Fruit fly (Drosophila melanogaster) whole organism, embryonic: ENCODE data around the gene CG18766.

Source experiments
- Awh ChIP-seq: fragments of 200-800 bp; sonication (Bioruptor generic); IDR thresholded peaks from 2 replicates; pipeline ENCODE4, ENCODE4 v1.3.6; 2022; ENCODE audit warnings: missing biosample characterization, missing genetic modification characterization
- CG10147 ChIP-seq: fragments of 200-800 bp; sonication (Bioruptor generic); optimal IDR thresholded peaks from 2 replicates; lab custom pipeline; 2019; ENCODE audit warnings: missing biosample characterization, mild to moderate bottlenecking, missing genetic modification characterization, moderate library complexity
- CG10274 ChIP-seq: fragments of 200-800 bp; sonication (Bioruptor generic); optimal IDR thresholded peaks from 3 replicates; lab custom pipeline; 2017; ENCODE audit warnings: missing biosample characterization, mild to moderate bottlenecking, missing genetic modification characterization
- CG11247 ChIP-seq: fragments of 200-800 bp; sonication (Bioruptor generic); IDR thresholded peaks from 2 replicates; pipeline ENCODE4 v1.3.6; 2022; ENCODE audit warnings: missing biosample characterization, missing genetic modification characterization
- CG13287 ChIP-seq: fragments of 200-800 bp; sonication (Bioruptor generic); IDR thresholded peaks from 2 replicates; pipeline ENCODE4 v1.3.6; 2022; ENCODE audit warnings: missing biosample characterization, missing genetic modification characterization; ENCODE audit not compliant: partially characterized antibody
- CG17568 ChIP-seq: fragments of 200-800 bp; sonication (Bioruptor generic); optimal IDR thresholded peaks from 2 replicates; lab custom pipeline; 2018; ENCODE audit warnings: missing biosample characterization, mild to moderate bottlenecking, missing genetic modification characterization, moderate library complexity
- CG17802 ChIP-seq: fragments of 200-800 bp; sonication (Bioruptor generic); optimal IDR thresholded peaks from 2 replicates; lab custom pipeline; 2018; ENCODE audit warnings: missing biosample characterization, mild to moderate bottlenecking, missing genetic modification characterization, moderate library complexity
- CG2129 ChIP-seq: fragments of 200-800 bp; sonication (Bioruptor generic); IDR thresholded peaks from 2 replicates; pipeline ENCODE4 v1.3.6; 2022; ENCODE audit warnings: missing biosample characterization, missing genetic modification characterization; ENCODE audit not compliant: partially characterized antibody
- CG34224 ChIP-seq: fragments of 200-800 bp; sonication (Bioruptor generic); IDR thresholded peaks from 3 replicates; pipeline ENCODE4 v1.3.6; 2022; ENCODE audit warnings: missing biosample characterization, missing genetic modification characterization; ENCODE audit not compliant: partially characterized antibody
- CG3726 ChIP-seq: fragments of 200-800 bp; sonication (Bioruptor generic); IDR thresholded peaks from 3 replicates; pipeline ENCODE4, ENCODE4 v1.3.6; 2022; ENCODE audit warnings: missing biosample characterization, missing genetic modification characterization
- CG4404 ChIP-seq: fragments of 200-800 bp; sonication (Bioruptor generic); IDR thresholded peaks from 2 replicates; pipeline ENCODE4 v1.3.6; 2022; ENCODE audit warnings: missing biosample characterization, missing genetic modification characterization
- CG5953 ChIP-seq: fragments of 200-800 bp; sonication (Bioruptor generic); IDR thresholded peaks from 2 replicates; pipeline ENCODE4 v1.3.6; 2022; ENCODE audit warnings: missing biosample characterization, missing genetic modification characterization
- CG6654 ChIP-seq: fragments of 200-800 bp; sonication (Bioruptor generic); optimal IDR thresholded peaks from 2 replicates; lab custom pipeline; 2017; ENCODE audit warnings: missing biosample characterization, mild to moderate bottlenecking, missing genetic modification characterization
- CG8359 ChIP-seq: fragments of 200-800 bp; sonication (Bioruptor generic); optimal IDR thresholded peaks from 2 replicates; lab custom pipeline; 2017; ENCODE audit warnings: missing biosample characterization, mild to moderate bottlenecking, missing genetic modification characterization, borderline replicate concordance
- CG8388 ChIP-seq: fragments of 200-800 bp; sonication (Bioruptor generic); optimal IDR thresholded peaks from 2 replicates; lab custom pipeline; 2019; ENCODE audit warnings: missing biosample characterization, mild to moderate bottlenecking, missing genetic modification characterization, moderate library complexity
- Doc3 ChIP-seq: fragments of 200-800 bp; sonication (Bioruptor generic); IDR thresholded peaks from 3 replicates; pipeline ENCODE4 v1.3.6; 2022; ENCODE audit warnings: missing biosample characterization, missing genetic modification characterization; ENCODE audit not compliant: partially characterized antibody
- H15 ChIP-seq: fragments of 200-800 bp; sonication (Bioruptor generic); IDR thresholded peaks from 3 replicates; pipeline ENCODE4 v1.3.6; 2022; ENCODE audit warnings: missing biosample characterization, missing genetic modification characterization
- Hand ChIP-seq: fragments of 200-800 bp; sonication (Bioruptor generic); optimal IDR thresholded peaks from 2 replicates; lab custom pipeline; 2017; ENCODE audit warnings: mild to moderate bottlenecking, missing biosample characterization, missing genetic modification reagents, missing genetic modification characterization
- HmgZ ChIP-seq: fragments of 200-800 bp; sonication (Bioruptor generic); optimal IDR thresholded peaks from 2 replicates; lab custom pipeline; 2018; ENCODE audit warnings: missing biosample characterization, mild to moderate bottlenecking, missing genetic modification characterization
- Kr ChIP-seq: fragments of 200-800 bp; sonication (Bioruptor generic); optimal IDR thresholded peaks from 2 replicates; lab custom pipeline; 2017; ENCODE audit warnings: missing biosample characterization, mild to moderate bottlenecking, missing genetic modification characterization
- Mad ChIP-seq: fragments of 200-800 bp; sonication (Bioruptor generic); optimal IDR thresholded peaks from 2 replicates; lab custom pipeline; 2016; ENCODE audit warnings: missing biosample characterization, missing genetic modification characterization
- Med ChIP-seq: fragments of 200-800 bp; sonication (Bioruptor generic); peaks from one replicate; lab custom pipeline; 2016; ENCODE audit warnings: missing biosample characterization, missing genetic modification characterization, mild to moderate bottlenecking, inconsistent platforms, moderate library complexity
- NfI ChIP-seq: fragments of 200-800 bp; sonication (Bioruptor generic); optimal IDR thresholded peaks from 3 replicates; lab custom pipeline; 2018; ENCODE audit warnings: missing biosample characterization, mild to moderate bottlenecking, missing genetic modification characterization, moderate library complexity
- Oli ChIP-seq: fragments of 200-800 bp; sonication (Bioruptor generic); optimal IDR thresholded peaks from 2 replicates; lab custom pipeline; 2018; ENCODE audit warnings: missing biosample characterization, mild to moderate bottlenecking, missing genetic modification characterization, moderate library complexity
- Trl ChIP-seq, 3 experiments: fragments of >200 bp in 2 of 3; fragments of 200-800 bp in 1 of 3; sonication (Bioruptor generic) in 1 of 3; optimal IDR thresholded peaks; 2 replicates in 1 of 3; 3 replicates in 2 of 3; lab custom pipeline; 2016 to 2017; ENCODE audit warnings: missing biosample characterization in 1 of 3, missing genetic modification characterization in 1 of 3
- Usf ChIP-seq: fragments of 200-800 bp; sonication (Bioruptor generic); optimal IDR thresholded peaks from 2 replicates; lab custom pipeline; 2017; ENCODE audit warnings: missing genotype, missing biosample characterization, missing genetic modification characterization
- ara ChIP-seq: fragments of 200-800 bp; sonication (Bioruptor generic); IDR thresholded peaks from 2 replicates; pipeline ENCODE4 v1.3.6; 2022; ENCODE audit warnings: missing biosample characterization, missing genetic modification characterization
- bowl ChIP-seq: fragments of 200-800 bp; sonication (Bioruptor generic); IDR thresholded peaks from 2 replicates; pipeline ENCODE4 v1.3.6; 2022; ENCODE audit warnings: missing biosample characterization, missing genetic modification characterization
- br ChIP-seq: fragments of >200 bp; optimal IDR thresholded peaks from 2 replicates; lab custom pipeline; 2017
- chif ChIP-seq, 2 experiments: fragments of 200-800 bp; sonication (Bioruptor generic); optimal IDR thresholded peaks; 3 replicates each; lab custom pipeline; 2016; ENCODE audit warnings: missing biosample characterization in 2 of 2, missing genetic modification characterization in 2 of 2
- eyg ChIP-seq: fragments of 200-800 bp; sonication (Bioruptor generic); optimal IDR thresholded peaks from 3 replicates; lab custom pipeline; 2016; ENCODE audit warnings: missing biosample characterization, missing genetic modification characterization
- gfzf ChIP-seq: fragments of 200-800 bp; sonication (Bioruptor generic); optimal IDR thresholded peaks from 2 replicates; lab custom pipeline; 2016; ENCODE audit warnings: missing biosample characterization, mild to moderate bottlenecking, missing genetic modification characterization, moderate library complexity
- grn ChIP-seq: fragments of 200-800 bp; sonication (Bioruptor generic); optimal IDR thresholded peaks from 3 replicates; lab custom pipeline; 2017; ENCODE audit warnings: missing biosample characterization, missing genetic modification characterization
- gt ChIP-seq: fragments of 200-800 bp; sonication (Bioruptor generic); IDR thresholded peaks from 2 replicates; pipeline ENCODE4 v1.3.6; 2022; ENCODE audit warnings: missing biosample characterization, missing genetic modification characterization
- hbn ChIP-seq: fragments of 200-800 bp; sonication (Bioruptor generic); IDR thresholded peaks from 2 replicates; pipeline ENCODE4 v1.3.6; 2022; ENCODE audit warnings: missing biosample characterization, missing genetic modification characterization; ENCODE audit not compliant: partially characterized antibody
- jigr1 ChIP-seq: fragments of 200-800 bp; sonication (Bioruptor generic); IDR thresholded peaks from 3 replicates; pipeline ENCODE4 v1.3.6; 2022; ENCODE audit warnings: missing biosample characterization, missing genetic modification characterization
- nerfin-1 ChIP-seq: fragments of 200-800 bp; sonication (Bioruptor generic); optimal IDR thresholded peaks from 3 replicates; lab custom pipeline; 2019; ENCODE audit warnings: missing biosample characterization, mild to moderate bottlenecking, missing genetic modification characterization, moderate library complexity
- nerfin-2 ChIP-seq: fragments of 200-800 bp; sonication (Bioruptor generic); IDR thresholded peaks from 2 replicates; pipeline ENCODE4 v1.3.6; 2022; ENCODE audit warnings: missing biosample characterization, missing genetic modification characterization; ENCODE audit not compliant: partially characterized antibody
- nmo ChIP-seq: fragments of 200-800 bp; sonication (Bioruptor generic); optimal IDR thresholded peaks from 2 replicates; lab custom pipeline; 2018; ENCODE audit warnings: missing biosample characterization, mild to moderate bottlenecking, missing genetic modification characterization, moderate library complexity
- pita ChIP-seq: fragments of 200-800 bp; sonication (Bioruptor generic); optimal IDR thresholded peaks from 2 replicates; lab custom pipeline; 2017; ENCODE audit warnings: missing biosample characterization, mild to moderate bottlenecking, missing genetic modification characterization
- pzg ChIP-seq: fragments of 200-800 bp; sonication (Bioruptor generic); optimal IDR thresholded peaks from 3 replicates; lab custom pipeline; 2018; ENCODE audit warnings: missing biosample characterization, mild to moderate bottlenecking, missing genetic modification characterization, moderate library complexity
- salm ChIP-seq: fragments of 200-800 bp; sonication (Bioruptor generic); optimal IDR thresholded peaks from 2 replicates; lab custom pipeline; 2018; ENCODE audit warnings: missing biosample characterization, mild to moderate bottlenecking, missing genetic modification characterization
- schlank ChIP-seq: fragments of 200-800 bp; sonication (Bioruptor generic); optimal IDR thresholded peaks from 2 replicates; lab custom pipeline; 2018; ENCODE audit warnings: missing biosample characterization, mild to moderate bottlenecking, missing genetic modification characterization
- sd ChIP-seq: fragments of 200-800 bp; sonication (Bioruptor generic); optimal IDR thresholded peaks from 3 replicates; lab custom pipeline; 2018; ENCODE audit warnings: missing biosample characterization, mild to moderate bottlenecking, missing genetic modification characterization, moderate library complexity
- sens ChIP-seq: fragments of 200-800 bp; sonication (Bioruptor generic); peaks from one replicate; lab custom pipeline; 2016; ENCODE audit warnings: missing biosample characterization, missing genetic modification characterization
- sug ChIP-seq: fragments of 200-800 bp; optimal IDR thresholded peaks from 2 replicates; lab custom pipeline; 2019; ENCODE audit warnings: missing biosample characterization, mild to moderate bottlenecking, missing genetic modification characterization, moderate library complexity
- ttk ChIP-seq: fragments of 200-800 bp; sonication (Bioruptor generic); IDR thresholded peaks from 2 replicates; pipeline ENCODE4 v2.1.2; 2022; ENCODE audit warnings: missing biosample characterization, missing genetic modification characterization
- unc-4 ChIP-seq: fragments of 200-800 bp; sonication (Bioruptor generic); IDR thresholded peaks from 2 replicates; pipeline ENCODE4 v1.3.6; 2022; ENCODE audit warnings: missing biosample characterization, missing genetic modification characterization; ENCODE audit not compliant: partially characterized antibody

Gene CG18766

DNA sequence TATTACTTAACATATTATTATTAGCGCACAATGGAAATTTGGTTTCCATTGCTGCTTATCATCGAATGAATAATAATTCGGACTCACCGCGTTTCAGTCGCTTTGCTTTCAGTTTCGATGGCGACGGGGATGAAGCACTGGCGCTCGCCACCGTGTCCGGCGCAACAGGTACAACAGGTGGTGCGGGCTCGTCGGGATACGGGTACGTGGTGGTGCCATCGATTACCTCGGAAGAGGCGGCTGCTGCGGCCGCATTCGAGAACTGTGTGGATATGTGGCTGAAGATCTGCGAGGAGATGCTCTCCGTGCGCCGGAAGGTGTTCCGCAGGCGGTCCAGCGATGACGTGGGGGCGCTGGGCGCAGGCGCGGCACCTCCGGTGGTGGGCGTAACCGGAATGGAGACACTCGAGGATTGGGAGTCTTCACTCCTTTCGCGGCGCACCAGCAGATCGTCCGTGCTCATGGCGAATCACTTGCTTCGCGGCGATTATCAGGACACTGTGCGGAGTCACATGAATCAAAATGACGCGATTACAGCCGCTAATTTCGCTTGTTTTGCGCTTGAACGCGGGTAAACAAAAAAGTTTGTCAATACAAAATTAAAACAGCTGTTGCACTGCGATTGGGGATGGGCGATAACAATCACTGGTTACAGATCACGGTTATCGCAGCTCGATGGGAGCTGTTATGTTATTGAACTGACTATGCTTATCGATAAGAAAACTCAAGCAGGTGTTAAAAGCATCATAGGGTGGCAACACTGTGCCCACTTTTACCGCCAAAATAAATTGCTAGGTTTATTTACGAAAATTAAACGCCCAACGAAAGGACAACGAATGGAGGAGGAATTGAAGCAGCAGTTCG, 6.4 kb downstream of the CG18766 start, which contains the start of the genes CG31064 and PolA2 (continued):
- no peak for TF ChIP-seq CG2129 (GFP tag; lab: Robert Waterston, UW)
- no peak for TF ChIP-seq jigr1
- TF ChIP-seq Doc3 (GFP tag; lab: Robert Waterston, UW) = peak; percentile 70
- peak; percentile 88 for TF ChIP-seq CG13287 (GFP tag; lab: Robert Waterston, UW)
- TF ChIP-seq CG6654 = no peak
- TF ChIP-seq CG3726 (GFP tag; lab: Robert Waterston, UW) = no peak
- no peak for TF ChIP-seq chif (GFP tag; optimal IDR thresholded peaks at IDR 0.05; lab: Kevin White, UChicago)
- TF ChIP-seq Hand (GFP tag; lab: Kevin White, UChicago) = no peak
- peak; percentile 5 for TF ChIP-seq CG10147 (GFP tag; lab: Kevin White, UChicago)
- TF ChIP-seq HmgZ (tag; lab: Kevin White, UChicago) = peak; percentile 71
- TF ChIP-seq CG11247 = no peak
- no peak for TF ChIP-seq CG17802 (tag; lab: Kevin White, UChicago)
- TF ChIP-seq nerfin-1 (tag; lab: Kevin White, UChicago) = peak; percentile 11
- no peak for TF ChIP-seq CG17568 (GFP tag; lab: Kevin White, UChicago)
- TF ChIP-seq CG5953 = no peak
- peak; percentile 91 for TF ChIP-seq nerfin-2 (GFP tag; lab: Robert Waterston, UW)
- TF ChIP-seq CG8359 (GFP tag; lab: Kevin White, UChicago) = no peak
- TF ChIP-seq bowl (GFP tag; lab: Robert Waterston, UW) = no peak
- 0 out of 2 replicates have a peak, but pooled peaks have one; percentile 35 for TF ChIP-seq ara (GFP tag; lab: Robert Waterston, UW)
- no peak for TF ChIP-seq Awh (GFP tag; lab: Robert Waterston, UW)
- TF ChIP-seq sd (tag; lab: Kevin White, UChicago) = no peak
- no peak for TF ChIP-seq Usf (GFP tag; lab: Kevin White, UChicago)
- TF ChIP-seq Trl (optimal IDR thresholded peaks at IDR 0.05; lab: Kevin White, UChicago) = no peak
- no peak for TF ChIP-seq Trl (GFP tag; optimal IDR thresholded peaks at IDR 0.05; lab: Kevin White, UChicago)
- TF ChIP-seq CG4404 (GFP tag; lab: Robert Waterston, UW) = 0 out of 2 replicates have a peak, but pooled peaks have one; percentile 28
- peak; percentile 25 for TF ChIP-seq nmo
- no peak for TF ChIP-seq salm (tag; lab: Kevin White, UChicago)
- no peak for TF ChIP-seq ttk (GFP tag; lab: Robert Waterston, UW)
- TF ChIP-seq Med (GFP tag; lab: Kevin White, UChicago) = peak; percentile 88
- no peak for TF ChIP-seq Kr (GFP tag; lab: Kevin White, UChicago)
- TF ChIP-seq NfI = peak; percentile 5
- no peak for TF ChIP-seq pita
- TF ChIP-seq hbn (GFP tag; lab: Robert Waterston, UW) = peak; percentile 69
- TF ChIP-seq unc-4 (GFP tag; lab: Robert Waterston, UW) = peak; percentile 72
- TF ChIP-seq CG8388 (GFP tag; lab: Kevin White, UChicago) = no peak
- TF ChIP-seq CG34224 = peak; percentile 89
- no peak for TF ChIP-seq eyg
- TF ChIP-seq CG10274 = no peak
- no peak for TF ChIP-seq sug (tag; lab: Kevin White, UChicago)
- no peak for TF ChIP-seq grn (GFP tag; lab: Kevin White, UChicago)
- peak; percentile 72 for TF ChIP-seq sens (GFP tag; lab: Kevin White, UChicago)
- peak; percentile 95 for TF ChIP-seq pzg (GFP tag; lab: Kevin White, UChicago)
- no peak for TF ChIP-seq Oli
- TF ChIP-seq H15 = no peak
- no peak for TF ChIP-seq Mad
- no peak for TF ChIP-seq gt
- TF ChIP-seq schlank (tag; lab: Kevin White, UChicago) = no peak
- peak; percentile 29 for TF ChIP-seq gfzf
- TF ChIP-seq br (lab: Kevin White, UChicago) = no peak
